Fruit fly (Drosophila melanogaster): ENCODE results near the gene Sgp.

dm6 chr2L:8506729-8507128 is 12.8 kb upstream of the Sgp start, which contains the start of gene Dh31:
- TF ChIP-seq bab1 (GFP tag; optimal IDR thresholded peaks at IDR 0.05) (no peak), pad (GFP tag; optimal IDR thresholded peaks at IDR 0.05) (no peak), CG7101 (tag; optimal IDR thresholded peaks at IDR 0.05) (no peak), cic (GFP tag; optimal IDR thresholded peaks at IDR 0.05) (no peak)

Measured in whole organism, adult.